Worm (Caenorhabditis elegans) whole organism, late embryonic: ENCODE data around the gene jhdm-1.

Experiments used
- C08G9.2 ChIP-seq: sonication (generic microtip); optimal IDR thresholded peaks from 2 replicates; lab custom pipeline; 2016; ENCODE audit warnings: mild to moderate bottlenecking, missing genetic modification characterization, moderate library complexity, missing compliant biosample characterization
- F13H6.1 ChIP-seq: sonication (generic microtip); optimal IDR thresholded peaks from 2 replicates; lab custom pipeline; 2016; ENCODE audit warnings: missing genetic modification characterization, missing compliant biosample characterization
- K02D7.2 ChIP-seq: sonication (generic microtip); optimal IDR thresholded peaks from 2 replicates; lab custom pipeline; 2017; ENCODE audit warnings: mild to moderate bottlenecking, missing genetic modification characterization, missing compliant biosample characterization
- T23F11.4 ChIP-seq: fragments of 200-800 bp; sonication (Bioruptor generic); optimal IDR thresholded peaks from 2 replicates; lab custom pipeline; 2018; ENCODE audit warnings: mild to moderate bottlenecking, missing genetic modification characterization, missing compliant biosample characterization
- Y22D7AL.16 ChIP-seq: sonication (generic microtip); optimal IDR thresholded peaks from 2 replicates; lab custom pipeline; 2016; ENCODE audit warnings: missing genetic modification characterization, missing compliant biosample characterization
- ceh-14 ChIP-seq: sonication (generic microtip); optimal IDR thresholded peaks from 2 replicates; lab custom pipeline; 2016; ENCODE audit warnings: missing genotype, missing genetic modification characterization, missing compliant biosample characterization
- ceh-18 ChIP-seq: sonication (generic microtip); optimal IDR thresholded peaks from 2 replicates; lab custom pipeline; 2016; ENCODE audit warnings: missing genetic modification characterization, missing compliant biosample characterization
- ceh-2 ChIP-seq: sonication (generic microtip); optimal IDR thresholded peaks from 2 replicates; lab custom pipeline; 2016; ENCODE audit warnings: missing genotype, missing genetic modification characterization, missing compliant biosample characterization
- ceh-22 ChIP-seq: sonication (generic microtip); optimal IDR thresholded peaks from 2 replicates; lab custom pipeline; 2017; ENCODE audit warnings: missing biosample characterization, missing genetic modification characterization
- ceh-31 ChIP-seq: sonication (generic microtip); optimal IDR thresholded peaks from 2 replicates; lab custom pipeline; 2016; ENCODE audit warnings: missing genetic modification characterization, missing compliant biosample characterization
- ceh-34 ChIP-seq: sonication (generic microtip); optimal IDR thresholded peaks from 2 replicates; lab custom pipeline; 2016; ENCODE audit warnings: mild to moderate bottlenecking, missing genetic modification characterization, missing compliant biosample characterization
- dve-1 ChIP-seq: sonication (generic microtip); optimal IDR thresholded peaks from 2 replicates; lab custom pipeline; 2017; ENCODE audit warnings: antibody characterized with exemption, mild to moderate bottlenecking, missing genetic modification characterization, missing compliant biosample characterization
- elt-2 ChIP-seq: sonication (generic microtip); optimal IDR thresholded peaks from 2 replicates; lab custom pipeline; 2016; ENCODE audit warnings: missing genetic modification reagents, missing genetic modification characterization, missing compliant biosample characterization
- ets-4 ChIP-seq: sonication (generic microtip); optimal IDR thresholded peaks from 2 replicates; lab custom pipeline; 2016; ENCODE audit warnings: missing genetic modification characterization, missing compliant biosample characterization
- eyg-1 ChIP-seq: sonication (generic microtip); optimal IDR thresholded peaks from 2 replicates; lab custom pipeline; 2016; ENCODE audit warnings: missing genotype, missing genetic modification characterization, missing compliant biosample characterization
- fax-1 ChIP-seq: sonication (generic microtip); optimal IDR thresholded peaks from 2 replicates; lab custom pipeline; 2016; ENCODE audit warnings: missing genotype, missing genetic modification characterization, missing compliant biosample characterization
- fkh-10 ChIP-seq: fragments of 150-350 bp; optimal IDR thresholded peaks from 2 replicates; lab custom pipeline; 2014; ENCODE audit warnings: missing biosample characterization, missing genetic modification reagents, missing genetic modification characterization
- fkh-6 ChIP-seq: sonication (generic microtip); optimal IDR thresholded peaks from 2 replicates; lab custom pipeline; 2016; ENCODE audit warnings: missing genetic modification characterization, missing compliant biosample characterization
- gmeb-2 ChIP-seq: sonication (generic microtip); optimal IDR thresholded peaks from 2 replicates; lab custom pipeline; 2016; ENCODE audit warnings: missing genetic modification characterization, inconsistent platforms, missing compliant biosample characterization
- hlh-13 ChIP-seq: fragments of 200-800 bp; sonication (Bioruptor generic); optimal IDR thresholded peaks from 2 replicates; lab custom pipeline; 2018; ENCODE audit warnings: mild to moderate bottlenecking, missing genetic modification characterization, missing compliant biosample characterization
- hlh-30 ChIP-seq: sonication (generic microtip); optimal IDR thresholded peaks from 2 replicates; lab custom pipeline; 2017; ENCODE audit warnings: antibody characterized with exemption, missing genetic modification characterization, missing compliant biosample characterization; ENCODE audit not compliant: insufficient read depth
- hlh-8 ChIP-seq: sonication (generic microtip); optimal IDR thresholded peaks from 2 replicates; lab custom pipeline; 2016; ENCODE audit warnings: missing genotype, missing genetic modification characterization, missing compliant biosample characterization
- lim-6 ChIP-seq: sonication (generic microtip); optimal IDR thresholded peaks from 2 replicates; lab custom pipeline; 2016; ENCODE audit warnings: missing genetic modification characterization, missing compliant biosample characterization
- madf-2 ChIP-seq: sonication (generic microtip); optimal IDR thresholded peaks from 2 replicates; lab custom pipeline; 2017; ENCODE audit warnings: missing genetic modification characterization, missing compliant biosample characterization
- nfya-1 ChIP-seq: sonication (generic microtip); optimal IDR thresholded peaks from 2 replicates; lab custom pipeline; 2017; ENCODE audit warnings: missing genetic modification characterization, mild to moderate bottlenecking, missing compliant biosample characterization, antibody characterized with exemption, moderate library complexity
- nhr-232 ChIP-seq: sonication (generic microtip); optimal IDR thresholded peaks from 2 replicates; lab custom pipeline; 2016; ENCODE audit warnings: missing genetic modification characterization, missing compliant biosample characterization
- odd-2 ChIP-seq: sonication (generic microtip); optimal IDR thresholded peaks from 2 replicates; lab custom pipeline; 2017; ENCODE audit warnings: antibody characterized with exemption, mild to moderate bottlenecking, missing genetic modification characterization, missing compliant biosample characterization
- pag-3 ChIP-seq: sonication (generic microtip); optimal IDR thresholded peaks from 2 replicates; lab custom pipeline; 2016; ENCODE audit warnings: missing compliant biosample characterization, missing genetic modification characterization, borderline replicate concordance
- pat-9 ChIP-seq: fragments of 200-800 bp; sonication (Bioruptor generic); optimal IDR thresholded peaks from 2 replicates; lab custom pipeline; 2018; ENCODE audit warnings: mild to moderate bottlenecking, missing genetic modification characterization, moderate library complexity, missing compliant biosample characterization
- pax-1 ChIP-seq: fragments of 150-350 bp; optimal IDR thresholded peaks from 2 replicates; lab custom pipeline; 2014; ENCODE audit warnings: missing biosample characterization, missing genetic modification characterization
- pha-2 ChIP-seq: sonication (generic microtip); optimal IDR thresholded peaks from 2 replicates; lab custom pipeline; 2017; ENCODE audit warnings: mild to moderate bottlenecking, missing genetic modification characterization, missing compliant biosample characterization
- pqm-1 ChIP-seq: sonication (generic microtip); optimal IDR thresholded peaks from 2 replicates; lab custom pipeline; 2016; ENCODE audit warnings: missing genetic modification characterization, missing compliant biosample characterization
- pros-1 ChIP-seq: fragments of 150-350 bp; optimal IDR thresholded peaks from 2 replicates; lab custom pipeline; 2014; ENCODE audit warnings: missing biosample characterization, missing genetic modification reagents, missing genetic modification characterization
- ref-2 ChIP-seq: sonication (generic microtip); optimal IDR thresholded peaks from 2 replicates; lab custom pipeline; 2016; ENCODE audit warnings: missing genetic modification characterization, missing compliant biosample characterization
- rnt-1 ChIP-seq: sonication (generic microtip); optimal IDR thresholded peaks from 2 replicates; lab custom pipeline; 2016; ENCODE audit warnings: missing genetic modification characterization, missing compliant biosample characterization
- sdc-2 ChIP-seq: sonication (generic microtip); optimal IDR thresholded peaks from 2 replicates; lab custom pipeline; 2016; ENCODE audit warnings: missing genotype, missing genetic modification characterization, missing compliant biosample characterization
- sox-2 ChIP-seq: fragments of 200-800 bp; sonication (Bioruptor generic); IDR thresholded peaks from 2 replicates; pipeline ENCODE4 v1.3.6; 2022; ENCODE audit warnings: missing genetic modification reagents, missing genetic modification characterization, missing compliant biosample characterization
- sox-4 ChIP-seq: sonication (generic microtip); optimal IDR thresholded peaks from 2 replicates; lab custom pipeline; 2017; ENCODE audit warnings: mild to moderate bottlenecking, missing genetic modification characterization, inconsistent platforms, missing compliant biosample characterization
- tbx-2 ChIP-seq: sonication (generic microtip); optimal IDR thresholded peaks from 2 replicates; lab custom pipeline; 2016; ENCODE audit warnings: missing genetic modification characterization, missing compliant biosample characterization
- tbx-7 ChIP-seq: sonication (generic microtip); optimal IDR thresholded peaks from 2 replicates; lab custom pipeline; 2016; ENCODE audit warnings: missing genotype, missing genetic modification characterization, missing compliant biosample characterization
- unc-3 ChIP-seq, 2 experiments: fragments of 200-800 bp in 1 of 2; sonication (Bioruptor generic) in 1 of 2; sonication (generic microtip) in 1 of 2; conservative IDR thresholded peaks in 1 of 2; optimal IDR thresholded peaks in 1 of 2; 2 replicates each; pipeline versions ENCODE4 v1.3.6 to Lab custom; 2016 to 2022; ENCODE audit warnings: missing compliant biosample characterization in 2 of 2, missing genetic modification characterization in 2 of 2, missing genetic modification reagents in 1 of 2
- unc-42 ChIP-seq: sonication (generic microtip); optimal IDR thresholded peaks from 2 replicates; lab custom pipeline; 2016; ENCODE audit warnings: missing genotype, missing genetic modification characterization, missing compliant biosample characterization
- unc-55 ChIP-seq: sonication (generic microtip); optimal IDR thresholded peaks from 2 replicates; lab custom pipeline; 2017; ENCODE audit warnings: missing biosample characterization, missing genetic modification reagents, missing genetic modification characterization
- ztf-16 ChIP-seq: sonication (generic microtip); optimal IDR thresholded peaks from 2 replicates; lab custom pipeline; 2017; ENCODE audit warnings: missing genetic modification characterization, missing compliant biosample characterization

jhdm-1 gene

DNA sequence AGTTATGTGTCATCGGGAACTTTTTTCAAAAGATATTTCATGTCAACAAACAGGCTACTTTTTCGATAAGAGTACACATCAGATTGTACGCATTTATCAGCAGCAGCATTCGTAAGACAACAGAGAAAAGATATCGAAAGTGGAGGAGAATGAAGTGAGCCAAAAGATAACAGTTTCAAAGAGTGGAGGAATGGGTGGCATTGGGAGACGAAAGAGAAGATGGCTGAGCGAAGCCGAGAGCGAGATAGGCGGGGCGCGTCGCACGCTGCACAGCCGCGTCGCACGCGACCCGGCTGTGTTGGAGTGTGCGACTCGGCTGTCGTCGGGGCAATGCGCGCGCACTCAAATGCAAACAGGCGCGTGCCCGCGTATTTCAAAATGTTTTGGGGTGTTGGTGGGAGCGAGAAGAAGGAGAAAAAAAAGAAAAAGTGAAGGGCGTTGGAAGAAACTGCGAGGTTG lies 9.9 kb downstream of the jhdm-1 start:
- TF ChIP-seq madf-2 (tag; lab: Kevin White, UChicago) (no peak), pax-1 (tag; lab: Kevin White, UChicago) (no peak), tbx-7 (tag; lab: Kevin White, UChicago) (no peak), fkh-6 (no peak), hlh-8 (tag; lab: Kevin White, UChicago) (peak; percentile 15), ceh-14 (tag; lab: Kevin White, UChicago) (peak; percentile 24), ceh-31 (peak; percentile 75), hlh-30 (tag; lab: Kevin White, UChicago) (peak; percentile 68), nhr-232 (tag; lab: Kevin White, UChicago) (no peak), unc-3 (GFP tag; conservative IDR thresholded peaks at IDR 0.05; lab: Robert Waterston, UW) (peak; percentile 41; the same call in 1 of the 2 replicates), unc-3 (tag; optimal IDR thresholded peaks at IDR 0.05; lab: Kevin White, UChicago) (no peak), ref-2 (tag; lab: Kevin White, UChicago) (peak; percentile 28), sdc-2 (tag; lab: Kevin White, UChicago) (peak; percentile 5), C08G9.2 (tag; lab: Kevin White, UChicago) (peak; percentile 18), fax-1 (tag; lab: Kevin White, UChicago) (no peak), ceh-2 (tag; lab: Kevin White, UChicago) (peak; percentile 47), eyg-1 (tag; lab: Kevin White, UChicago) (peak; percentile 32), unc-55 (GFP tag; lab: Kevin White, UChicago) (peak; percentile 28), K02D7.2 (no peak), sox-2 (no peak), pag-3 (tag; lab: Kevin White, UChicago) (no peak), nfya-1 (peak; percentile 90), pat-9 (tag; lab: Kevin White, UChicago) (peak; percentile 15), tbx-2 (tag; lab: Kevin White, UChicago) (peak; percentile 74), T23F11.4 (GFP tag; lab: Kevin White, UChicago) (no peak), odd-2 (tag; lab: Kevin White, UChicago) (no peak), F13H6.1 (peak; percentile 5), gmeb-2 (tag; lab: Kevin White, UChicago) (no peak), hlh-13 (GFP tag; lab: Kevin White, UChicago) (no peak), fkh-10 (no peak), unc-42 (tag; lab: Kevin White, UChicago) (no peak), ets-4 (tag; lab: Kevin White, UChicago) (peak; percentile 78), ceh-22 (no peak), pha-2 (tag; lab: Kevin White, UChicago) (no peak), ceh-18 (peak; percentile 83), sox-4 (tag; lab: Kevin White, UChicago) (no peak), ztf-16 (tag; lab: Kevin White, UChicago) (no peak), lim-6 (tag; lab: Kevin White, UChicago) (no peak), elt-2 (tag; lab: Kevin White, UChicago) (peak; percentile 98), pqm-1 (tag; lab: Kevin White, UChicago) (peak; percentile 5), ceh-34 (tag; lab: Kevin White, UChicago) (peak; percentile 39), dve-1 (tag; lab: Kevin White, UChicago) (peak; percentile 14), pros-1 (tag; lab: Kevin White, UChicago) (peak; percentile 71), Y22D7AL.16 (tag; lab: Kevin White, UChicago) (peak; percentile 34), rnt-1 (tag; lab: Kevin White, UChicago) (peak; percentile 31)
